Worm (Caenorhabditis elegans): ENCODE data around the gene T27E4.7.

The T27E4.7 gene

DNA sequence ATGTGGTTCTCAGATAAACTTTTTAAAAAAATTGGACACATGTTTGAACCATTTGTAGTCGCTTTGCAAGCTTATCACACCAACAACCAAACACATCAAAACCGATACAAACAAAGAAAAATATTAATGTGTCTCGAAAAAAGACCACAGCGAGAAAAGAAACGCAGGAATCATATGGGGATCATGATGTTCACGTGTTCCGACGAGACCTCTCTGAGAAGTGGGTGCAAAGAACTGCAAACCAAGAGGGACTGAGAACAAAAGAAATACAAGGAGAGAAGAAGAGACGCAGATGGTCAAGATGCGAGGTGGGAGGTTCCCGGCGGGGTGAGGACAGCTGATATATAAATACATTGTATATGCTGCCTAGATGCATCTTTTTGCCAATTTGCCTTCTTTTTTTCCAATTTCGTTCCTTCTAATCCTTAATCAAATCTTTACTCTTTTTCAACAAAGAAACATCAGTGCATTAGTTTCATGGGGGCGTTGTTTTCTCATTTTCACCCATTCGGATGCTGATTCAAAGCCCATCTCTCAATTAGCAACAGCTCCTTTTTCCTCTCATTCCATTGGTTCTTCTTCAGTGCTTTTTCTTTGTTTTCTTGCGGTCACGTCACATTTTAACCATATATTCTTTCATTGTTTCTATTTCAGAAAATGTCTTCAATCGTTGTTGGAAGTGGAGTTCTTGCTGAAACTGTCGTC is 19.6 kb upstream of the T27E4.7 start, which contains the start of gene F21C10.10:
TSS of gene F21C10.10 (plus strand) at position 655 of the 705 bp plus-strand sequence.
- no peak for TF ChIP-seq Y22D7AL.16 (tag; optimal IDR thresholded peaks at IDR 0.05)
- TF ChIP-seq odd-2 (tag; optimal IDR thresholded peaks at IDR 0.05): no peak
- no peak for TF ChIP-seq ceh-22 (tag; optimal IDR thresholded peaks at IDR 0.05)
- TF ChIP-seq pqm-1 (tag; optimal IDR thresholded peaks at IDR 0.05): no peak
- peak; percentile 40; the same call in 1 of the 2 replicates for TF ChIP-seq sox-2 (GFP tag; IDR thresholded peaks at IDR 0.05)
- TF ChIP-seq zip-5 (tag; optimal IDR thresholded peaks at IDR 0.05): no peak
- no peak for TF ChIP-seq F13H6.1 (tag; optimal IDR thresholded peaks at IDR 0.05)
- no peak for TF ChIP-seq hlh-15 (tag; optimal IDR thresholded peaks at IDR 0.05)
- TF ChIP-seq ceh-2 (tag; optimal IDR thresholded peaks at IDR 0.05): no peak
- no peak for TF ChIP-seq pha-2 (tag; optimal IDR thresholded peaks at IDR 0.05)
- no peak for TF ChIP-seq dmd-4 (tag; optimal IDR thresholded peaks at IDR 0.05; ENCODE audit: borderline replicate concordance)
- no peak for TF ChIP-seq ceh-24 (tag; optimal IDR thresholded peaks at IDR 0.05)
- no peak for TF ChIP-seq eyg-1 (tag; optimal IDR thresholded peaks at IDR 0.05)
- TF ChIP-seq nhr-11 (tag; optimal IDR thresholded peaks at IDR 0.05): no peak
- no peak for TF ChIP-seq fax-1 (tag; optimal IDR thresholded peaks at IDR 0.05)
- peak; percentile 78 for TF ChIP-seq elt-2 (tag; optimal IDR thresholded peaks at IDR 0.05)
- TF ChIP-seq sdc-2 (tag; optimal IDR thresholded peaks at IDR 0.05): no peak
- TF ChIP-seq syd-9 (tag; optimal IDR thresholded peaks at IDR 0.05): peak; percentile 15
- peak; percentile 41 for TF ChIP-seq ceh-31 (tag; optimal IDR thresholded peaks at IDR 0.05)
- TF ChIP-seq lin-11 (tag; optimal IDR thresholded peaks at IDR 0.05): no peak
- peak; percentile 85 for TF ChIP-seq tbx-2 (tag; optimal IDR thresholded peaks at IDR 0.05)
- no peak for TF ChIP-seq tbx-7 (tag; optimal IDR thresholded peaks at IDR 0.05)
- peak; percentile 93 for TF ChIP-seq hlh-30 (tag; optimal IDR thresholded peaks at IDR 0.05; ENCODE audit: insufficient read depth)
- no peak for TF ChIP-seq hlh-6 (tag; optimal IDR thresholded peaks at IDR 0.05)
- TF ChIP-seq ahr-1 (tag; optimal IDR thresholded peaks at IDR 0.05): no peak
- TF ChIP-seq dve-1 (tag; optimal IDR thresholded peaks at IDR 0.05): peak; percentile 37
- peak; percentile 76 for TF ChIP-seq nfya-1 (tag; optimal IDR thresholded peaks at IDR 0.05)
- TF ChIP-seq K02D7.2 (tag; optimal IDR thresholded peaks at IDR 0.05): no peak
- no peak for TF ChIP-seq pha-4 (tag; optimal IDR thresholded peaks at IDR 0.05)
- peak; percentile 73 for TF ChIP-seq ceh-18 (tag; optimal IDR thresholded peaks at IDR 0.05)
- peak; percentile 84 for TF ChIP-seq unc-55 (GFP tag; optimal IDR thresholded peaks at IDR 0.05)
- peak; percentile 34 for TF ChIP-seq ceh-34 (tag; optimal IDR thresholded peaks at IDR 0.05)
- TF ChIP-seq ets-4 (tag; optimal IDR thresholded peaks at IDR 0.05): no peak
- TF ChIP-seq che-1 (tag; optimal IDR thresholded peaks at IDR 0.05): no peak
- TF ChIP-seq C08G9.2 (tag; optimal IDR thresholded peaks at IDR 0.05): no peak
- TF ChIP-seq unc-42 (tag; optimal IDR thresholded peaks at IDR 0.05): peak; percentile 67
- TF ChIP-seq unc-3 (GFP tag; conservative IDR thresholded peaks at IDR 0.05): no peak
- TF ChIP-seq unc-3 (tag; optimal IDR thresholded peaks at IDR 0.05): no peak
- peak; percentile 74 for TF ChIP-seq ref-2 (tag; optimal IDR thresholded peaks at IDR 0.05)
- TF ChIP-seq gmeb-2 (tag; optimal IDR thresholded peaks at IDR 0.05): no peak
- TF ChIP-seq nhr-232 (tag; optimal IDR thresholded peaks at IDR 0.05): no peak
- no peak for TF ChIP-seq fkh-10 (GFP tag; optimal IDR thresholded peaks at IDR 0.05)
- TF ChIP-seq fkh-6 (tag; optimal IDR thresholded peaks at IDR 0.05): no peak
- TF ChIP-seq pax-1 (tag; optimal IDR thresholded peaks at IDR 0.05): no peak
- peak; percentile 66 for TF ChIP-seq rnt-1 (tag; optimal IDR thresholded peaks at IDR 0.05)
- no peak for TF ChIP-seq C38D4.7 (GFP tag; optimal IDR thresholded peaks at IDR 0.05)
- no peak for TF ChIP-seq npax-4 (tag; optimal IDR thresholded peaks at IDR 0.05)
- TF ChIP-seq pros-1 (tag; optimal IDR thresholded peaks at IDR 0.05): no peak
- TF ChIP-seq hlh-8 (tag; optimal IDR thresholded peaks at IDR 0.05): peak; percentile 46
- no peak for TF ChIP-seq elt-4 (tag; optimal IDR thresholded peaks at IDR 0.05)
- no peak for TF ChIP-seq ceh-9 (tag; optimal IDR thresholded peaks at IDR 0.05)
- TF ChIP-seq ceh-48 (tag; optimal IDR thresholded peaks at IDR 0.05): no peak
- no peak for TF ChIP-seq ceh-19 (GFP tag; optimal IDR thresholded peaks at IDR 0.05)

Data from whole organism, late embryonic.